Worm (Caenorhabditis elegans) whole organism, L1 larva: ENCODE data around the gene ugt-61.

ENCODE experiments used
- ama-1 ChIP-seq: fragments of 150-350 bp; optimal IDR thresholded peaks from 2 replicates; lab custom pipeline; 2014
- egl-27 ChIP-seq, 2 experiments: fragments of 150-350 bp in 1 of 2; sonication (generic microtip); optimal IDR thresholded peaks; 3 replicates each; lab custom pipeline; 2017 to 2018; ENCODE audit warnings: missing biosample characterization in 2 of 2, missing genetic modification characterization in 2 of 2, missing genetic modification reagents in 2 of 2
- lin-35 ChIP-seq, 2 experiments: fragments of 150-350 bp; optimal IDR thresholded peaks; 2 replicates each; lab custom pipeline; 2014; ENCODE audit warnings: missing biosample characterization in 2 of 2, missing genetic modification characterization in 2 of 2, missing genetic modification reagents in 2 of 2
- nhr-11 ChIP-seq: fragments of 150-350 bp; optimal IDR thresholded peaks from 2 replicates; lab custom pipeline; 2014; ENCODE audit warnings: missing biosample characterization, missing genetic modification characterization
- nhr-76 ChIP-seq: sonication (generic microtip); optimal IDR thresholded peaks from 2 replicates; lab custom pipeline; 2017; ENCODE audit warnings: missing biosample characterization, missing genetic modification characterization
- nhr-85 ChIP-seq: sonication (generic microtip); peaks from one replicate; lab custom pipeline; 2016; ENCODE audit warnings: missing genetic modification characterization, inconsistent platforms, missing compliant biosample characterization
- swsn-7 ChIP-seq: sonication (generic microtip); optimal IDR thresholded peaks from 2 replicates; lab custom pipeline; 2016; ENCODE audit warnings: missing genetic modification characterization, missing compliant biosample characterization
- unc-62 ChIP-seq: fragments of 150-350 bp; optimal IDR thresholded peaks from 2 replicates; lab custom pipeline; 2014; ENCODE audit warnings: missing biosample characterization, missing genetic modification reagents, missing genetic modification characterization
- unc-98 ChIP-seq: fragments of 200-800 bp; sonication (Bioruptor generic); IDR thresholded peaks from 2 replicates; pipeline ENCODE4 v1.3.6; 2022; ENCODE audit warnings: missing genetic modification characterization, missing compliant biosample characterization

DNA sequence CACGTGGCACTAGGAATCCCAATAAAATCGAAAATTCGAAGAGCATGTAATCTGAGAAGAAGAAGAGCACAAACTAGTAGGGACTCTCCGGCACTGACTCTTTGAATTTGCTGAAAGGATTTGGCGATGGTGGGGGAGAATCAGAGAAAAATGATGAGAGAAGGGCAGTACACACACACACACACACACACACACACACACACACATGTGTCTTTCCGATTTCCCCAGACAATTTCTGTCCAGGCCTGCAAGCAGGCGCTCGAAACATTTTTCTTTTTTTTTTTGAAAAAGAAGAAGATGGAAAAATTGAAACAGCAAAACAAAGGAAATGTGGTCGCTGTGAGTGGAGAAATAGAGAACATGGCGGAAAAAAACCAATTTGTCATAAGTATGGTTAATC lies 12.1 kb upstream of the ugt-61 start, which contains the start of gene tig-2:
- no peak for TF ChIP-seq ama-1 (lab: Kevin White, UChicago)
- TF ChIP-seq nhr-11 (tag; lab: Kevin White, UChicago), result no peak
- no peak for TF ChIP-seq nhr-85
- TF ChIP-seq unc-98 (GFP tag; lab: Robert Waterston, UW), result no peak
- TF ChIP-seq swsn-7 (tag; lab: Kevin White, UChicago), result peak; percentile 11
- no peak for TF ChIP-seq egl-27 (tag; optimal IDR thresholded peaks at IDR 0.05; lab: Kevin White, UChicago)
- peak; percentile 2 to 18 for TF ChIP-seq lin-35 (GFP tag; optimal IDR thresholded peaks at IDR 0.05; lab: Kevin White, UChicago)
- TF ChIP-seq unc-62 (GFP tag; lab: Kevin White, UChicago), result no peak
- TF ChIP-seq nhr-76 (tag; lab: Kevin White, UChicago), result no peak
